Fruit fly (Drosophila melanogaster): Measurements from ENCODE around the gene CG31869.

The CG31869 gene

dm6 chr2L:10728751-10729150, 72.2 kb downstream of the CG31869 start, which contains the start of gene CG6443 (continued):
- TF ChIP-seq CG2712 (tag; optimal IDR thresholded peaks at IDR 0.05), result peak; percentile 40
- peak; percentile 11 for TF ChIP-seq CG4617 (GFP tag; optimal IDR thresholded peaks at IDR 0.05; ENCODE audit: borderline replicate concordance)
- peak; percentile 39; the same call in 1 of the 2 replicates for TF ChIP-seq CG2129 (GFP tag; IDR thresholded peaks at IDR 0.05; ENCODE audit: partially characterized antibody)
- peak; percentile 90 for TF ChIP-seq CG13287 (GFP tag; IDR thresholded peaks at IDR 0.05; ENCODE audit: partially characterized antibody)
- peak; percentile 37 for TF ChIP-seq nmo (GFP tag; optimal IDR thresholded peaks at IDR 0.05)
- TF ChIP-seq phol (tag; optimal IDR thresholded peaks at IDR 0.05), result peak; percentile 9
- peak; percentile 97 for TF ChIP-seq CG11560 (tag; IDR thresholded peaks at IDR 0.05)
- TF ChIP-seq gfzf (GFP tag; optimal IDR thresholded peaks at IDR 0.05), result peak; percentile 15

- TF ChIP-seq CG3726 (GFP tag; IDR thresholded peaks at IDR 0.05) (peak; percentile 19; the same call in 1 of the 3 replicates), CG17829 (tag; optimal IDR thresholded peaks at IDR 0.05) (no peak)
These were observed 77.0 kb downstream of the CG31869 start, which contains the start of gene CG6431 for dm6 chr2L:10723903-10724302. TSS of gene CG6431 (plus strand) at chr2L:10724203.
